Worm (Caenorhabditis elegans) whole organism, L4/young adult: ENCODE results near the gene C39B5.5.

Source experiments
- W03F9.2 ChIP-seq: fragments of 150-350 bp; optimal IDR thresholded peaks from 2 replicates; lab custom pipeline; 2014; ENCODE audit warnings: missing biosample characterization, missing genetic modification characterization
- dao-5 ChIP-seq: sonication (generic microtip); optimal IDR thresholded peaks from 2 replicates; lab custom pipeline; 2016; ENCODE audit warnings: missing genotype, missing genetic modification characterization, moderate library complexity, missing compliant biosample characterization
- him-1 ChIP-seq: sonication (generic microtip); optimal IDR thresholded peaks from 2 replicates; lab custom pipeline; 2016; ENCODE audit warnings: missing genotype, missing genetic modification reagents, missing genetic modification characterization, missing compliant biosample characterization

ce11 chrIII:2255522-2255921 lies 47.6 kb downstream of the C39B5.5 start, which contains the start of gene fbxa-71:
- TF ChIP-seq him-1 (tag; lab: Kevin White, UChicago) (no peak), dao-5 (tag; lab: Kevin White, UChicago) (no peak), W03F9.2 (tag; lab: Kevin White, UChicago) (no peak)
